Worm (Caenorhabditis elegans) whole organism, late embryonic: ENCODE data around the gene atg-18.
A peak's percentile ranks its signal among the peaks of the same experiment; 100 is the strongest.

Experiments used
- C08G9.2 ChIP-seq: sonication (generic microtip); optimal IDR thresholded peaks from 2 replicates; lab custom pipeline; 2016; ENCODE audit warnings: mild to moderate bottlenecking, missing genetic modification characterization, moderate library complexity, missing compliant biosample characterization
- K02D7.2 ChIP-seq: sonication (generic microtip); optimal IDR thresholded peaks from 2 replicates; lab custom pipeline; 2017; ENCODE audit warnings: mild to moderate bottlenecking, missing genetic modification characterization, missing compliant biosample characterization
- ceh-14 ChIP-seq: sonication (generic microtip); optimal IDR thresholded peaks from 2 replicates; lab custom pipeline; 2016; ENCODE audit warnings: missing genotype, missing genetic modification characterization, missing compliant biosample characterization
- ceh-18 ChIP-seq: sonication (generic microtip); optimal IDR thresholded peaks from 2 replicates; lab custom pipeline; 2016; ENCODE audit warnings: missing genetic modification characterization, missing compliant biosample characterization
- ceh-30 ChIP-seq: fragments of 150-350 bp; optimal IDR thresholded peaks from 2 replicates; lab custom pipeline; 2014; ENCODE audit warnings: missing biosample characterization, missing genetic modification characterization
- che-1 ChIP-seq: sonication (generic microtip); optimal IDR thresholded peaks from 2 replicates; lab custom pipeline; 2016; ENCODE audit warnings: mild to moderate bottlenecking, missing genetic modification characterization, missing compliant biosample characterization
- dmd-4 ChIP-seq: sonication (generic microtip); optimal IDR thresholded peaks from 2 replicates; lab custom pipeline; 2016; ENCODE audit warnings: borderline replicate concordance, missing genetic modification characterization, missing compliant biosample characterization
- elt-2 ChIP-seq: sonication (generic microtip); optimal IDR thresholded peaks from 2 replicates; lab custom pipeline; 2016; ENCODE audit warnings: missing genetic modification reagents, missing genetic modification characterization, missing compliant biosample characterization
- elt-4 ChIP-seq: sonication (generic microtip); optimal IDR thresholded peaks from 2 replicates; lab custom pipeline; 2016; ENCODE audit warnings: missing genetic modification characterization, missing compliant biosample characterization
- ets-4 ChIP-seq: sonication (generic microtip); optimal IDR thresholded peaks from 2 replicates; lab custom pipeline; 2016; ENCODE audit warnings: missing genetic modification characterization, missing compliant biosample characterization
- fax-1 ChIP-seq: sonication (generic microtip); optimal IDR thresholded peaks from 2 replicates; lab custom pipeline; 2016; ENCODE audit warnings: missing genotype, missing genetic modification characterization, missing compliant biosample characterization
- gmeb-2 ChIP-seq: sonication (generic microtip); optimal IDR thresholded peaks from 2 replicates; lab custom pipeline; 2016; ENCODE audit warnings: missing genetic modification characterization, inconsistent platforms, missing compliant biosample characterization
- hlh-13 ChIP-seq: fragments of 200-800 bp; sonication (Bioruptor generic); optimal IDR thresholded peaks from 2 replicates; lab custom pipeline; 2018; ENCODE audit warnings: mild to moderate bottlenecking, missing genetic modification characterization, missing compliant biosample characterization
- hlh-30 ChIP-seq: sonication (generic microtip); optimal IDR thresholded peaks from 2 replicates; lab custom pipeline; 2017; ENCODE audit warnings: antibody characterized with exemption, missing genetic modification characterization, missing compliant biosample characterization; ENCODE audit not compliant: insufficient read depth
- mec-3 ChIP-seq: sonication (generic microtip); optimal IDR thresholded peaks from 2 replicates; lab custom pipeline; 2016; ENCODE audit warnings: borderline replicate concordance, missing genetic modification characterization, missing compliant biosample characterization
- nfya-1 ChIP-seq: sonication (generic microtip); optimal IDR thresholded peaks from 2 replicates; lab custom pipeline; 2017; ENCODE audit warnings: missing genetic modification characterization, mild to moderate bottlenecking, missing compliant biosample characterization, antibody characterized with exemption, moderate library complexity
- npax-4 ChIP-seq: sonication (generic microtip); optimal IDR thresholded peaks from 2 replicates; lab custom pipeline; 2016; ENCODE audit warnings: missing genetic modification characterization, missing compliant biosample characterization
- odd-2 ChIP-seq: sonication (generic microtip); optimal IDR thresholded peaks from 2 replicates; lab custom pipeline; 2017; ENCODE audit warnings: antibody characterized with exemption, mild to moderate bottlenecking, missing genetic modification characterization, missing compliant biosample characterization
- pat-9 ChIP-seq: fragments of 200-800 bp; sonication (Bioruptor generic); optimal IDR thresholded peaks from 2 replicates; lab custom pipeline; 2018; ENCODE audit warnings: mild to moderate bottlenecking, missing genetic modification characterization, moderate library complexity, missing compliant biosample characterization
- pqm-1 ChIP-seq: sonication (generic microtip); optimal IDR thresholded peaks from 2 replicates; lab custom pipeline; 2016; ENCODE audit warnings: missing genetic modification characterization, missing compliant biosample characterization
- pros-1 ChIP-seq: fragments of 150-350 bp; optimal IDR thresholded peaks from 2 replicates; lab custom pipeline; 2014; ENCODE audit warnings: missing biosample characterization, missing genetic modification reagents, missing genetic modification characterization
- ref-2 ChIP-seq: sonication (generic microtip); optimal IDR thresholded peaks from 2 replicates; lab custom pipeline; 2016; ENCODE audit warnings: missing genetic modification characterization, missing compliant biosample characterization
- rnt-1 ChIP-seq: sonication (generic microtip); optimal IDR thresholded peaks from 2 replicates; lab custom pipeline; 2016; ENCODE audit warnings: missing genetic modification characterization, missing compliant biosample characterization
- sdc-2 ChIP-seq: sonication (generic microtip); optimal IDR thresholded peaks from 2 replicates; lab custom pipeline; 2016; ENCODE audit warnings: missing genotype, missing genetic modification characterization, missing compliant biosample characterization
- syd-9 ChIP-seq: sonication (generic microtip); optimal IDR thresholded peaks from 2 replicates; lab custom pipeline; 2016; ENCODE audit warnings: mild to moderate bottlenecking, missing genetic modification characterization, moderate library complexity, missing compliant biosample characterization
- tbx-2 ChIP-seq: sonication (generic microtip); optimal IDR thresholded peaks from 2 replicates; lab custom pipeline; 2016; ENCODE audit warnings: missing genetic modification characterization, missing compliant biosample characterization
- unc-86 ChIP-seq: sonication (generic microtip); optimal IDR thresholded peaks from 2 replicates; lab custom pipeline; 2016; ENCODE audit warnings: missing genetic modification characterization, missing compliant biosample characterization
- zip-5 ChIP-seq: sonication (generic microtip); optimal IDR thresholded peaks from 2 replicates; lab custom pipeline; 2016; ENCODE audit warnings: missing genetic modification characterization, missing compliant biosample characterization
- ztf-16 ChIP-seq: sonication (generic microtip); optimal IDR thresholded peaks from 2 replicates; lab custom pipeline; 2017; ENCODE audit warnings: missing genetic modification characterization, missing compliant biosample characterization

The atg-18 gene

DNA sequence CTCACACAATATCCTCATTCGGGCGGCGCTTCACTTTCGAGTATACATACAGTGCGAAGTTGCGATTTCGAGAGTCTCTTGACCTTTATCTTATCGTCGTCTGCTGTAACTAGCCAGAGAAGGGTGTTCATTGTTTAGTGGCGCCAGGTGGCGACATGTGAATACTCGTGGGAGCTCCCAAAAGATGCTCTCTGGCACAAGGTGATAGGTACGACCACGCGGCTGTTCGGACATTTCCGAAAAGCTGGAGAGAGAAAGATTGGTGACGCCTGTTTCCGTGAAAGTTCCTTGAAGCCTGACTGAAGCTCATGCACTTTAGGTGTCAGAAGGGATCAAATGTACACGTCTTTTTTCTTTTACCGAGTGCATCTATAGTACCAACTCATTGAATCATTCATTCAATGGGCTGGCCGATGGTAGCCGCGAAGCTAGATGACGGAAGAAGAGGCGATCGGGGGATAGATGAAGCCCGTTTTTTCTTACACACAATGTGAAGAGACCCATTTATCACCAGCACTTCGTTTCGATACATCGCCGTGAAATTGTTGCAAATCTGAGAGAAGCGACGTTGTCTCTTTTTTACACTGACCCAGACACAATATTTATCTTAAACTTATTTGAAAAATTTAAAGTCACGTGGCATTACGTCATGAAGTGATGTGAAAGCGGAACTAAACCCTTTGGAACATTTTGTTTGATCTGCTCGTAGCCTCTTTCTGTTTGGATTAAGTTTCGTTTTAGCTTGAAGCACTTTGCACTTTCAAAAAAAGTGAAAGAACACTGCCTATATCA is 36.3 kb upstream of the atg-18 start:
- TF ChIP-seq unc-86 (tag; lab: Kevin White, UChicago): no peak
- TF ChIP-seq ceh-18: peak; percentile 40

ce11 chrV:8665765-8666164 is 34.6 kb upstream of the atg-18 start, which contains the start of gene ZC190.4:
Gene ZC190.4 (plus strand): TSS chrV:8666065.
- no peak for TF ChIP-seq unc-86 (tag; lab: Kevin White, UChicago)
- TF ChIP-seq ref-2: no peak
- no peak for TF ChIP-seq che-1
- no peak for TF ChIP-seq ceh-30 (tag; lab: Kevin White, UChicago)
- no peak for TF ChIP-seq npax-4 (tag; lab: Kevin White, UChicago)
- TF ChIP-seq tbx-2 (tag; lab: Kevin White, UChicago): no peak
- no peak for TF ChIP-seq C08G9.2 (tag; lab: Kevin White, UChicago)
- no peak for TF ChIP-seq fax-1 (tag; lab: Kevin White, UChicago)
- TF ChIP-seq hlh-13 (GFP tag; lab: Kevin White, UChicago): no peak
- TF ChIP-seq K02D7.2 (tag; lab: Kevin White, UChicago): no peak
- no peak for TF ChIP-seq elt-4 (tag; lab: Kevin White, UChicago)
- no peak for TF ChIP-seq syd-9 (tag; lab: Kevin White, UChicago)
- TF ChIP-seq ztf-16 (tag; lab: Kevin White, UChicago): no peak
- no peak for TF ChIP-seq gmeb-2
- no peak for TF ChIP-seq odd-2
- TF ChIP-seq, all 69 proteins: peak for 0

ce11 chrV:8663023-8663422 is 31.9 kb upstream of the atg-18 start:
- TF ChIP-seq dmd-4 (tag; lab: Kevin White, UChicago) (peak; percentile 13), che-1 (no peak)

- TF ChIP-seq tbx-2 (tag; lab: Kevin White, UChicago) (peak; percentile 9), elt-4 (tag; lab: Kevin White, UChicago) (no peak), rnt-1 (tag; lab: Kevin White, UChicago) (no peak), hlh-30 (peak; percentile 7), ceh-14 (tag; lab: Kevin White, UChicago) (no peak), ets-4 (tag; lab: Kevin White, UChicago) (no peak), zip-5 (no peak), pros-1 (no peak), pqm-1 (tag; lab: Kevin White, UChicago) (no peak), nfya-1 (tag; lab: Kevin White, UChicago) (no peak)
Observed at ce11 chrV:8662056-8663006, 31.2 kb upstream of the atg-18 start.

ce11 chrV:8661241-8661954 is 30.3 kb upstream of the atg-18 start:
- TF ChIP-seq elt-2 (tag; lab: Kevin White, UChicago) (peak; percentile 98), sdc-2 (no peak), rnt-1 (tag; lab: Kevin White, UChicago) (peak; percentile 22), pqm-1 (tag; lab: Kevin White, UChicago) (peak; percentile 37)

- TF ChIP-seq rnt-1 (tag; lab: Kevin White, UChicago): peak; percentile 20
- no peak for TF ChIP-seq mec-3
- no peak for TF ChIP-seq pat-9 (tag; lab: Kevin White, UChicago)
- TF ChIP-seq ceh-30 (tag; lab: Kevin White, UChicago): no peak
Observed at ce11 chrV:8660475-8660874, 29.3 kb upstream of the atg-18 start.
